Worm (Caenorhabditis elegans): ENCODE data around the gene srt-40.

DNA sequence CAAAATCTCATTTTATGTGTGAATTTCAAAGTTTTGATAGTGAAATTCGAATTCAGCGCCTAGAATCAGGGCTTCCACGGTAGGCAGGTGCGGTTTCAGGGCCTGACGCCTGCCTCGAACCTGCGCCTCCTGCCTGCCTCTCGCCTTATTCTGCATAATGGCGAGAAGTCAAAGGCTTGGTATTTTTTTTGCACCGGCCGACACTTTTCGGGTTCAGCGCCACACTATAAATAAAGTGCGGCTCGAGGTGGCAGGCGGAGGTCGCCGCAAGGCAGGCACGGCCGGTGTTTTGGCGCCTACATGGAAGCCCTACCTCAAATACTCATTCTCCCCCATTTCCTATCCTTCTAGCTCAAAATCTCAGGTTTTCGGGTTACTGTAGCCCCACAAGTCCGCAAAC, 5.7 kb downstream of the srt-40 start:
- TF ChIP-seq F33H1.4 (GFP tag; IDR thresholded peaks at IDR 0.05) (no peak), unc-62 (GFP tag; optimal IDR thresholded peaks at IDR 0.05) (no peak), nfya-2 (GFP tag; IDR thresholded peaks at IDR 0.05) (no peak), nhr-80 (tag; optimal IDR thresholded peaks at IDR 0.05) (no peak), madf-10 (tag; optimal IDR thresholded peaks at IDR 0.05) (no peak), chd-7 (tag; optimal IDR thresholded peaks at IDR 0.05) (no peak), snpc-4 (GFP tag; optimal IDR thresholded peaks at IDR 0.05) (no peak), snpc-4 (tag; optimal IDR thresholded peaks at IDR 0.05) (no peak), ceh-27 (GFP tag; optimal IDR thresholded peaks at IDR 0.05) (no peak)

All from whole organism, young adult.